Worm (Caenorhabditis elegans) whole organism, L1 larva: ENCODE data around the gene F37A8.1.
A peak's percentile ranks its signal among the peaks of the same experiment; 100 is the strongest.

Experiments used
- C04F5.9 ChIP-seq: sonication (generic microtip); optimal IDR thresholded peaks from 2 replicates; lab custom pipeline; 2016; ENCODE audit warnings: missing genetic modification characterization, missing compliant biosample characterization
- C16A3.4 ChIP-seq: fragments of 150-350 bp; optimal IDR thresholded peaks from 2 replicates; lab custom pipeline; 2014; ENCODE audit warnings: missing biosample characterization, missing genetic modification characterization
- F16B12.6 ChIP-seq: fragments of 150-350 bp; optimal IDR thresholded peaks from 2 replicates; lab custom pipeline; 2014; ENCODE audit warnings: missing biosample characterization, missing genetic modification characterization
- Y116A8C.19 ChIP-seq: sonication (generic microtip); optimal IDR thresholded peaks from 2 replicates; lab custom pipeline; 2016; ENCODE audit warnings: missing compliant biosample characterization, missing genetic modification characterization, borderline replicate concordance
- aly-2 ChIP-seq: fragments of 150-350 bp; optimal IDR thresholded peaks from 2 replicates; lab custom pipeline; 2014; ENCODE audit warnings: missing biosample characterization, missing genetic modification characterization
- ama-1 ChIP-seq: fragments of 150-350 bp; optimal IDR thresholded peaks from 2 replicates; lab custom pipeline; 2014
- blmp-1 ChIP-seq: fragments of 150-350 bp; optimal IDR thresholded peaks from 2 replicates; lab custom pipeline; 2014; ENCODE audit warnings: missing biosample characterization, missing genetic modification characterization
- ceh-63 ChIP-seq: fragments of 200-800 bp; sonication (Bioruptor generic); optimal IDR thresholded peaks from 2 replicates; lab custom pipeline; 2018; ENCODE audit warnings: mild to moderate bottlenecking, missing genetic modification characterization, missing compliant biosample characterization
- ceh-8 ChIP-seq: fragments of 200-800 bp; sonication (Bioruptor generic); optimal IDR thresholded peaks from 2 replicates; lab custom pipeline; 2018; ENCODE audit warnings: mild to moderate bottlenecking, missing genetic modification characterization, moderate library complexity, missing compliant biosample characterization
- ceh-90 ChIP-seq: sonication (generic microtip); optimal IDR thresholded peaks from 2 replicates; lab custom pipeline; 2016; ENCODE audit warnings: missing genetic modification characterization, missing compliant biosample characterization
- ces-1 ChIP-seq: fragments of 150-350 bp; optimal IDR thresholded peaks from 2 replicates; lab custom pipeline; 2014; ENCODE audit warnings: missing biosample characterization, missing genetic modification reagents, missing genetic modification characterization
- dpl-1 ChIP-seq, 3 experiments: fragments of 150-350 bp in 2 of 3; sonication (generic microtip) in 1 of 3; optimal IDR thresholded peaks; 2 replicates each; lab custom pipeline; 2014 to 2017; ENCODE audit warnings: missing biosample characterization in 3 of 3, missing genetic modification characterization in 3 of 3, missing genetic modification reagents in 3 of 3
- efl-1 ChIP-seq, 4 experiments: fragments of 150-350 bp; optimal IDR thresholded peaks in 3 of 4; peaks in 1 of 4; 1 replicate in 1 of 4; 2 replicates in 3 of 4; lab custom pipeline; 2014; ENCODE audit warnings: missing biosample characterization in 2 of 4, missing genetic modification characterization in 2 of 4, missing genetic modification reagents in 2 of 4
- elt-2 ChIP-seq: sonication (generic microtip); optimal IDR thresholded peaks from 2 replicates; lab custom pipeline; 2016; ENCODE audit warnings: missing genetic modification characterization, mild to moderate bottlenecking, inconsistent platforms, missing compliant biosample characterization, missing genetic modification reagents
- elt-3 ChIP-seq, 6 experiments: fragments of 150-350 bp in 1 of 6; sonication (generic microtip); optimal IDR thresholded peaks; 2 replicates each; lab custom pipeline; 2017 to 2018; ENCODE audit warnings: missing biosample characterization in 6 of 6, missing genetic modification characterization in 6 of 6, inconsistent platforms in 1 of 6
- ets-5 ChIP-seq: fragments of 200-800 bp; sonication (Bioruptor generic); IDR thresholded peaks from 2 replicates; pipeline ENCODE4 v1.3.6; 2022; ENCODE audit warnings: missing genetic modification characterization, missing compliant biosample characterization
- fkh-4 ChIP-seq: sonication (generic microtip); optimal IDR thresholded peaks from 2 replicates; lab custom pipeline; 2016; ENCODE audit warnings: missing compliant biosample characterization, missing genetic modification characterization, borderline replicate concordance
- hlh-17 ChIP-seq: fragments of 200-800 bp; sonication (Bioruptor generic); optimal IDR thresholded peaks from 2 replicates; lab custom pipeline; 2018; ENCODE audit warnings: missing genetic modification characterization, mild to moderate bottlenecking, missing compliant biosample characterization, moderate library complexity, borderline replicate concordance
- irx-1 ChIP-seq: sonication (generic microtip); optimal IDR thresholded peaks from 2 replicates; lab custom pipeline; 2016; ENCODE audit warnings: missing genetic modification characterization, missing compliant biosample characterization
- isw-1 ChIP-seq: fragments of 200-800 bp; sonication (Bioruptor generic); IDR thresholded peaks from 2 replicates; pipeline ENCODE4 v1.3.6; 2022; ENCODE audit warnings: missing genetic modification characterization, missing compliant biosample characterization
- lin-13 ChIP-seq: fragments of 150-350 bp; optimal IDR thresholded peaks from 2 replicates; lab custom pipeline; 2014; ENCODE audit warnings: missing biosample characterization, missing genetic modification reagents, missing genetic modification characterization
- lin-14 ChIP-seq: fragments of 200-800 bp; sonication (Bioruptor generic); optimal IDR thresholded peaks from 2 replicates; lab custom pipeline; 2018; ENCODE audit warnings: mild to moderate bottlenecking, missing genetic modification characterization, moderate library complexity, missing compliant biosample characterization
- lin-35 ChIP-seq, 2 experiments: fragments of 150-350 bp; optimal IDR thresholded peaks; 2 replicates each; lab custom pipeline; 2014; ENCODE audit warnings: missing biosample characterization in 2 of 2, missing genetic modification characterization in 2 of 2, missing genetic modification reagents in 2 of 2
- lin-39 ChIP-seq: fragments of 150-350 bp; optimal IDR thresholded peaks from 2 replicates; lab custom pipeline; 2014; ENCODE audit warnings: missing biosample characterization, missing genetic modification reagents, missing genetic modification characterization
- mep-1 ChIP-seq: fragments of 150-350 bp; optimal IDR thresholded peaks from 2 replicates; lab custom pipeline; 2014; ENCODE audit warnings: missing biosample characterization, missing genetic modification characterization
- nhr-12 ChIP-seq: sonication (generic microtip); optimal IDR thresholded peaks from 2 replicates; lab custom pipeline; 2017; ENCODE audit warnings: missing biosample characterization, missing genetic modification characterization
- nhr-19 ChIP-seq: fragments of 200-800 bp; sonication (Bioruptor generic); conservative IDR thresholded peaks from 2 replicates; pipeline ENCODE4 v1.3.6; 2022; ENCODE audit warnings: missing genetic modification characterization, missing compliant biosample characterization
- nhr-237 ChIP-seq: fragments of 150-350 bp; optimal IDR thresholded peaks from 2 replicates; lab custom pipeline; 2014; ENCODE audit warnings: missing biosample characterization, missing genetic modification characterization
- nhr-28 ChIP-seq: fragments of 150-350 bp; optimal IDR thresholded peaks from 2 replicates; lab custom pipeline; 2014; ENCODE audit warnings: missing biosample characterization, missing genetic modification characterization
- nhr-47 ChIP-seq: sonication (generic microtip); optimal IDR thresholded peaks from 2 replicates; lab custom pipeline; 2016; ENCODE audit warnings: mild to moderate bottlenecking, missing genetic modification characterization, moderate library complexity, missing compliant biosample characterization
- nhr-71 ChIP-seq: sonication (generic microtip); optimal IDR thresholded peaks from 2 replicates; lab custom pipeline; 2016; ENCODE audit warnings: mild to moderate bottlenecking, missing genetic modification characterization, moderate library complexity, missing compliant biosample characterization
- nhr-84 ChIP-seq: sonication (generic microtip); optimal IDR thresholded peaks from 2 replicates; lab custom pipeline; 2017; ENCODE audit warnings: missing biosample characterization, missing genetic modification characterization
- nhr-85 ChIP-seq: sonication (generic microtip); peaks from one replicate; lab custom pipeline; 2016; ENCODE audit warnings: missing genetic modification characterization, inconsistent platforms, missing compliant biosample characterization
- pag-3 ChIP-seq: sonication (generic microtip); optimal IDR thresholded peaks from 2 replicates; lab custom pipeline; 2017; ENCODE audit warnings: missing genetic modification characterization, mild to moderate bottlenecking, missing compliant biosample characterization, antibody characterized with exemption, borderline replicate concordance; ENCODE audit not compliant: insufficient read depth
- pqm-1 ChIP-seq: sonication (generic microtip); optimal IDR thresholded peaks from 3 replicates; lab custom pipeline; 2017; ENCODE audit warnings: missing biosample characterization, missing genetic modification characterization
- skn-1 ChIP-seq: fragments of 150-350 bp; optimal IDR thresholded peaks from 2 replicates; lab custom pipeline; 2014; ENCODE audit warnings: missing biosample characterization, missing genetic modification characterization
- sox-4 ChIP-seq: sonication (generic microtip); optimal IDR thresholded peaks from 2 replicates; lab custom pipeline; 2016; ENCODE audit warnings: missing genetic modification characterization, missing compliant biosample characterization
- sptf-1 ChIP-seq: fragments of 150-350 bp; optimal IDR thresholded peaks from 2 replicates; lab custom pipeline; 2014; ENCODE audit warnings: missing biosample characterization, missing genetic modification characterization
- sup-37 ChIP-seq: fragments of 200-800 bp; sonication (Bioruptor generic); optimal IDR thresholded peaks from 2 replicates; lab custom pipeline; 2018; ENCODE audit warnings: mild to moderate bottlenecking, missing genetic modification characterization, missing compliant biosample characterization
- tbx-2 ChIP-seq: sonication (generic microtip); optimal IDR thresholded peaks from 2 replicates; lab custom pipeline; 2016; ENCODE audit warnings: missing genetic modification characterization, missing compliant biosample characterization
- tlp-1 ChIP-seq: fragments of 150-350 bp; optimal IDR thresholded peaks from 2 replicates; lab custom pipeline; 2014; ENCODE audit warnings: missing biosample characterization, missing genetic modification characterization
- unc-86 ChIP-seq: sonication (generic microtip); optimal IDR thresholded peaks from 2 replicates; lab custom pipeline; 2016; ENCODE audit warnings: missing genetic modification characterization, missing compliant biosample characterization
- unc-98 ChIP-seq: fragments of 200-800 bp; sonication (Bioruptor generic); IDR thresholded peaks from 2 replicates; pipeline ENCODE4 v1.3.6; 2022; ENCODE audit warnings: missing genetic modification characterization, missing compliant biosample characterization
- vab-15 ChIP-seq: sonication (generic microtip); optimal IDR thresholded peaks from 2 replicates; lab custom pipeline; 2017; ENCODE audit warnings: missing genotype, mild to moderate bottlenecking, missing genetic modification characterization, missing compliant biosample characterization
- zip-4 ChIP-seq: fragments of 200-800 bp; sonication (Bioruptor generic); optimal IDR thresholded peaks from 2 replicates; lab custom pipeline; 2018; ENCODE audit warnings: mild to moderate bottlenecking, missing genetic modification characterization, moderate library complexity, missing compliant biosample characterization
- ztf-11 ChIP-seq, 2 experiments: sonication (generic microtip); optimal IDR thresholded peaks; 2 replicates each; lab custom pipeline; 2016 to 2017; ENCODE audit warnings: missing genetic modification characterization in 2 of 2, missing biosample characterization in 1 of 2, missing compliant biosample characterization in 1 of 2

Gene F37A8.1

ce11 chrIII:3916624-3917023, 11.6 kb upstream of the F37A8.1 start, which contains the start of gene ccdc-47 (continued):
- TF ChIP-seq dpl-1 (GFP tag; optimal IDR thresholded peaks at IDR 0.05; lab: Kevin White, UChicago) (peak; percentile 78 to 85 (median 84)), skn-1 (peak; percentile 54), blmp-1 (tag; lab: Kevin White, UChicago) (peak; percentile 62)

- no peak for TF ChIP-seq ama-1 (lab: Kevin White, UChicago)
- TF ChIP-seq nhr-237 (tag; lab: Kevin White, UChicago): no peak
- no peak for TF ChIP-seq nhr-84 (tag; lab: Kevin White, UChicago)
- TF ChIP-seq nhr-85 (tag; lab: Kevin White, UChicago): no peak
- no peak for TF ChIP-seq efl-1 (optimal IDR thresholded peaks at IDR 0.05; lab: Kevin White, UChicago)
- peak in 1 of 2 experiments; percentile 0 for TF ChIP-seq efl-1 (GFP tag; optimal IDR thresholded peaks at IDR 0.05 in 1 of 2; lab: Kevin White, UChicago)
These were observed 9.7 kb upstream of the F37A8.1 start, which contains the start of gene ZK1058.3 for ce11 chrIII:3918569-3918968. Gene ZK1058.3 (plus strand): TSS chrIII:3918869.

DNA sequence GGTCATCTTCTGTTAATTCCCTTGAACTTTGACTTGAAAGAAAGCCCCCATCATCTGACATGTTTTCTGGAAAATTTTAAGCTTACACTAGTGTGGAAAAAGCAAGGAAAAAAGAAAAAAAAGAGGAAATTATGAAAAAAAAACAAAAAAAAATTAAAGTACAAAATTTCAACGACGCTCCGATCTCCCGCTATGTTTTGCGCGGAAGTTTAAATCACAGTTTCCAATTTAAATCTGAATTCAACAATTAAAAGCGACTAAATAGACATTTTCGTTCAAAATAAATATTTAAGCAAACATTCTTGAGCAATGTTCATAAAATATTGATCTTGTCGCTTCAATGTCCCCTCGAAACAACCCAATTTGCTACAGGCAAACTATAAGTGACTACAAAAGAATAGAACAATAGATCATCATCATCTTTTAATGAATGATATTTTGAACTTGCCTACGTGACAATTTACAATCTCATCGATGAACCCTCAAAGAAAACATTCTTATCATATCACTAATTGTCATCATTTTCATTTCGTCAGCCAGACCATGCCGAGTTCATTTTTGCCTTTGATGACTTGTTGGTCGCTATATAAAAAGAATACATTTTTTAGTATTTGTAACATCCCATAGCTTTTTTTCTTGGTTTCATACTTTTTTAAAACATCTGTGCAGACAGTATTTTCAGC, 6.4 kb upstream of the F37A8.1 start, which contains the start of the genes metl-6 and nit-1:
metl-6 (minus strand) TSS at position 66 of the 683 bp plus-strand sequence.
nit-1 (plus strand) TSS at position 562 of the 683 bp plus-strand sequence.
- TF ChIP-seq lin-14 (GFP tag; lab: Kevin White, UChicago) (no peak), tlp-1 (tag; lab: Kevin White, UChicago) (no peak), nhr-47 (tag; lab: Kevin White, UChicago) (no peak), elt-2 (tag; lab: Kevin White, UChicago) (no peak), ama-1 (lab: Kevin White, UChicago) (no peak), C16A3.4 (tag; lab: Kevin White, UChicago) (no peak), Y116A8C.19 (tag; lab: Kevin White, UChicago) (no peak), nhr-71 (tag; lab: Kevin White, UChicago) (peak; percentile 14), lin-35 (GFP tag; optimal IDR thresholded peaks at IDR 0.05; lab: Kevin White, UChicago) (peak; percentile 63 to 90), isw-1 (no peak), pag-3 (tag; lab: Kevin White, UChicago) (no peak), F16B12.6 (no peak), aly-2 (tag; lab: Kevin White, UChicago) (no peak), unc-86 (tag; lab: Kevin White, UChicago) (no peak), elt-3 (tag; optimal IDR thresholded peaks at IDR 0.05; lab: Kevin White, UChicago) (peak in 1 of 6 experiments; percentile 7), skn-1 (peak; percentile 57), fkh-4 (tag; lab: Kevin White, UChicago) (no peak), ztf-11 (tag; optimal IDR thresholded peaks at IDR 0.05; lab: Kevin White, UChicago) (no peak), ceh-63 (GFP tag; lab: Kevin White, UChicago) (no peak), ets-5 (GFP tag; lab: Robert Waterston, UW) (no peak), sox-4 (tag; lab: Kevin White, UChicago) (no peak), blmp-1 (tag; lab: Kevin White, UChicago) (peak; percentile 42), efl-1 (optimal IDR thresholded peaks at IDR 0.05; lab: Kevin White, UChicago) (peak in 1 of 2 experiments; percentile 79), efl-1 (GFP tag; optimal IDR thresholded peaks at IDR 0.05 in 1 of 2; lab: Kevin White, UChicago) (peak; percentile 85 to 98), irx-1 (tag; lab: Kevin White, UChicago) (no peak), nhr-85 (tag; lab: Kevin White, UChicago) (no peak), dpl-1 (GFP tag; optimal IDR thresholded peaks at IDR 0.05; lab: Kevin White, UChicago) (peak; percentile 65 to 88 (median 78)), ces-1 (GFP tag; lab: Kevin White, UChicago) (no peak), tbx-2 (no peak), ceh-90 (no peak), sptf-1 (tag; lab: Kevin White, UChicago) (no peak), ceh-8 (GFP tag; lab: Kevin White, UChicago) (no peak), lin-13 (GFP tag; lab: Kevin White, UChicago) (no peak), lin-39 (tag; lab: Kevin White, UChicago) (no peak), unc-98 (GFP tag; lab: Robert Waterston, UW) (no peak), zip-4 (no peak), nhr-28 (no peak), C04F5.9 (tag; lab: Kevin White, UChicago) (no peak), sup-37 (GFP tag; lab: Kevin White, UChicago) (no peak), mep-1 (tag; lab: Kevin White, UChicago) (no peak), vab-15 (no peak), pqm-1 (no peak), nhr-19 (GFP tag; lab: Robert Waterston, UW) (no peak), hlh-17 (GFP tag; lab: Kevin White, UChicago) (no peak), nhr-12 (tag; lab: Kevin White, UChicago) (no peak)
